Worm (Caenorhabditis elegans) whole organism, late embryonic: ENCODE results near the gene lin-56.

Experiments
- C08G9.2 ChIP-seq: sonication (generic microtip); optimal IDR thresholded peaks from 2 replicates; lab custom pipeline; 2016; ENCODE audit warnings: mild to moderate bottlenecking, missing genetic modification characterization, moderate library complexity, missing compliant biosample characterization
- ama-1 ChIP-seq: fragments of 150-350 bp; optimal IDR thresholded peaks from 2 replicates; lab custom pipeline; 2014
- ceh-14 ChIP-seq: sonication (generic microtip); optimal IDR thresholded peaks from 2 replicates; lab custom pipeline; 2016; ENCODE audit warnings: missing genotype, missing genetic modification characterization, missing compliant biosample characterization
- ceh-19 ChIP-seq: fragments of 200-800 bp; sonication (Bioruptor generic); optimal IDR thresholded peaks from 2 replicates; lab custom pipeline; 2018; ENCODE audit warnings: mild to moderate bottlenecking, missing genetic modification characterization, missing compliant biosample characterization
- ceh-31 ChIP-seq: sonication (generic microtip); optimal IDR thresholded peaks from 2 replicates; lab custom pipeline; 2016; ENCODE audit warnings: missing genetic modification characterization, missing compliant biosample characterization
- ceh-48 ChIP-seq: sonication (generic microtip); optimal IDR thresholded peaks from 2 replicates; lab custom pipeline; 2016; ENCODE audit warnings: missing genetic modification characterization, inconsistent platforms, missing compliant biosample characterization
- ceh-6 ChIP-seq: fragments of 200-800 bp; sonication (Bioruptor generic); optimal IDR thresholded peaks from 2 replicates; lab custom pipeline; 2018; ENCODE audit warnings: mild to moderate bottlenecking, missing genetic modification characterization, missing compliant biosample characterization
- ceh-9 ChIP-seq: sonication (generic microtip); optimal IDR thresholded peaks from 2 replicates; lab custom pipeline; 2016; ENCODE audit warnings: mild to moderate bottlenecking, missing genetic modification characterization, inconsistent platforms, missing compliant biosample characterization
- che-1 ChIP-seq: sonication (generic microtip); optimal IDR thresholded peaks from 2 replicates; lab custom pipeline; 2016; ENCODE audit warnings: mild to moderate bottlenecking, missing genetic modification characterization, missing compliant biosample characterization
- dmd-4 ChIP-seq: sonication (generic microtip); optimal IDR thresholded peaks from 2 replicates; lab custom pipeline; 2016; ENCODE audit warnings: borderline replicate concordance, missing genetic modification characterization, missing compliant biosample characterization
- dve-1 ChIP-seq: sonication (generic microtip); optimal IDR thresholded peaks from 2 replicates; lab custom pipeline; 2017; ENCODE audit warnings: antibody characterized with exemption, mild to moderate bottlenecking, missing genetic modification characterization, missing compliant biosample characterization
- ets-4 ChIP-seq: sonication (generic microtip); optimal IDR thresholded peaks from 2 replicates; lab custom pipeline; 2016; ENCODE audit warnings: missing genetic modification characterization, missing compliant biosample characterization
- eyg-1 ChIP-seq: sonication (generic microtip); optimal IDR thresholded peaks from 2 replicates; lab custom pipeline; 2016; ENCODE audit warnings: missing genotype, missing genetic modification characterization, missing compliant biosample characterization
- fax-1 ChIP-seq: sonication (generic microtip); optimal IDR thresholded peaks from 2 replicates; lab custom pipeline; 2016; ENCODE audit warnings: missing genotype, missing genetic modification characterization, missing compliant biosample characterization
- fkh-10 ChIP-seq: fragments of 150-350 bp; optimal IDR thresholded peaks from 2 replicates; lab custom pipeline; 2014; ENCODE audit warnings: missing biosample characterization, missing genetic modification reagents, missing genetic modification characterization
- hlh-15 ChIP-seq: sonication (generic microtip); optimal IDR thresholded peaks from 2 replicates; lab custom pipeline; 2016; ENCODE audit warnings: missing genetic modification characterization, missing compliant biosample characterization
- hlh-30 ChIP-seq: sonication (generic microtip); optimal IDR thresholded peaks from 2 replicates; lab custom pipeline; 2017; ENCODE audit warnings: antibody characterized with exemption, missing genetic modification characterization, missing compliant biosample characterization; ENCODE audit not compliant: insufficient read depth
- hlh-6 ChIP-seq: sonication (generic microtip); optimal IDR thresholded peaks from 2 replicates; lab custom pipeline; 2016; ENCODE audit warnings: missing genotype, missing genetic modification characterization, missing compliant biosample characterization
- hlh-8 ChIP-seq: sonication (generic microtip); optimal IDR thresholded peaks from 2 replicates; lab custom pipeline; 2016; ENCODE audit warnings: missing genotype, missing genetic modification characterization, missing compliant biosample characterization
- lim-6 ChIP-seq: sonication (generic microtip); optimal IDR thresholded peaks from 2 replicates; lab custom pipeline; 2016; ENCODE audit warnings: missing genetic modification characterization, missing compliant biosample characterization
- lin-11 ChIP-seq: fragments of 200-800 bp; sonication (Bioruptor generic); optimal IDR thresholded peaks from 2 replicates; lab custom pipeline; 2018; ENCODE audit warnings: mild to moderate bottlenecking, missing genetic modification characterization, missing compliant biosample characterization
- madf-2 ChIP-seq: sonication (generic microtip); optimal IDR thresholded peaks from 2 replicates; lab custom pipeline; 2017; ENCODE audit warnings: missing genetic modification characterization, missing compliant biosample characterization
- mec-3 ChIP-seq: sonication (generic microtip); optimal IDR thresholded peaks from 2 replicates; lab custom pipeline; 2016; ENCODE audit warnings: borderline replicate concordance, missing genetic modification characterization, missing compliant biosample characterization
- nfya-1 ChIP-seq: sonication (generic microtip); optimal IDR thresholded peaks from 2 replicates; lab custom pipeline; 2017; ENCODE audit warnings: missing genetic modification characterization, mild to moderate bottlenecking, missing compliant biosample characterization, antibody characterized with exemption, moderate library complexity
- odd-2 ChIP-seq: sonication (generic microtip); optimal IDR thresholded peaks from 2 replicates; lab custom pipeline; 2017; ENCODE audit warnings: antibody characterized with exemption, mild to moderate bottlenecking, missing genetic modification characterization, missing compliant biosample characterization
- pag-3 ChIP-seq: sonication (generic microtip); optimal IDR thresholded peaks from 2 replicates; lab custom pipeline; 2016; ENCODE audit warnings: missing compliant biosample characterization, missing genetic modification characterization, borderline replicate concordance
- pax-1 ChIP-seq: fragments of 150-350 bp; optimal IDR thresholded peaks from 2 replicates; lab custom pipeline; 2014; ENCODE audit warnings: missing biosample characterization, missing genetic modification characterization
- pha-4 ChIP-seq: fragments of 150-350 bp; optimal IDR thresholded peaks from 2 replicates; lab custom pipeline; 2018; ENCODE audit warnings: missing biosample characterization, missing genetic modification reagents, missing genetic modification characterization
- pqm-1 ChIP-seq: sonication (generic microtip); optimal IDR thresholded peaks from 2 replicates; lab custom pipeline; 2016; ENCODE audit warnings: missing genetic modification characterization, missing compliant biosample characterization
- pros-1 ChIP-seq: fragments of 150-350 bp; optimal IDR thresholded peaks from 2 replicates; lab custom pipeline; 2014; ENCODE audit warnings: missing biosample characterization, missing genetic modification reagents, missing genetic modification characterization
- rnt-1 ChIP-seq: sonication (generic microtip); optimal IDR thresholded peaks from 2 replicates; lab custom pipeline; 2016; ENCODE audit warnings: missing genetic modification characterization, missing compliant biosample characterization
- syd-9 ChIP-seq: sonication (generic microtip); optimal IDR thresholded peaks from 2 replicates; lab custom pipeline; 2016; ENCODE audit warnings: mild to moderate bottlenecking, missing genetic modification characterization, moderate library complexity, missing compliant biosample characterization
- unc-3 ChIP-seq, 2 experiments: fragments of 200-800 bp in 1 of 2; sonication (Bioruptor generic) in 1 of 2; sonication (generic microtip) in 1 of 2; conservative IDR thresholded peaks in 1 of 2; optimal IDR thresholded peaks in 1 of 2; 2 replicates each; pipeline versions ENCODE4 v1.3.6 to Lab custom; 2016 to 2022; ENCODE audit warnings: missing compliant biosample characterization in 2 of 2, missing genetic modification characterization in 2 of 2, missing genetic modification reagents in 1 of 2
- unc-55 ChIP-seq: sonication (generic microtip); optimal IDR thresholded peaks from 2 replicates; lab custom pipeline; 2017; ENCODE audit warnings: missing biosample characterization, missing genetic modification reagents, missing genetic modification characterization
- zip-5 ChIP-seq: sonication (generic microtip); optimal IDR thresholded peaks from 2 replicates; lab custom pipeline; 2016; ENCODE audit warnings: missing genetic modification characterization, missing compliant biosample characterization
- ztf-16 ChIP-seq: sonication (generic microtip); optimal IDR thresholded peaks from 2 replicates; lab custom pipeline; 2017; ENCODE audit warnings: missing genetic modification characterization, missing compliant biosample characterization

lin-56 gene

ce11 chrII:10471247-10471646 lies 21.4 kb downstream of the lin-56 start, which contains the start of gene ZK666.1:
Gene ZK666.1, minus strand, starts transcription at chrII:10471347.
- no peak for TF ChIP-seq madf-2 (tag; lab: Kevin White, UChicago)
- TF ChIP-seq pag-3 = no peak
- no peak for TF ChIP-seq lim-6 (tag; lab: Kevin White, UChicago)
- TF ChIP-seq, all 69 proteins: peak for 0

ce11 chrII:10471790-10472189 lies 22.0 kb downstream of the lin-56 start, which contains the start of gene ZK666.2:
Gene ZK666.2, minus strand, starts transcription at chrII:10471890.
- no peak for TF ChIP-seq ama-1 (lab: Kevin White, UChicago)
- no peak for TF ChIP-seq pha-4
- TF ChIP-seq dve-1 (tag; lab: Kevin White, UChicago) = no peak
- no peak for TF ChIP-seq ceh-31 (tag; lab: Kevin White, UChicago)
- TF ChIP-seq hlh-8 (tag; lab: Kevin White, UChicago) = no peak
- TF ChIP-seq hlh-15 (tag; lab: Kevin White, UChicago) = no peak
- no peak for TF ChIP-seq pag-3
- TF ChIP-seq ceh-14 (tag; lab: Kevin White, UChicago) = no peak
- no peak for TF ChIP-seq ceh-19 (GFP tag; lab: Kevin White, UChicago)
- TF ChIP-seq ets-4 (tag; lab: Kevin White, UChicago) = no peak
- TF ChIP-seq syd-9 (tag; lab: Kevin White, UChicago) = no peak
- TF ChIP-seq unc-55 = no peak
- no peak for TF ChIP-seq ztf-16 (tag; lab: Kevin White, UChicago)
- TF ChIP-seq lin-11 (tag; lab: Kevin White, UChicago) = no peak
- no peak for TF ChIP-seq pros-1 (tag; lab: Kevin White, UChicago)
- no peak for TF ChIP-seq fax-1 (tag; lab: Kevin White, UChicago)
- TF ChIP-seq ceh-6 (GFP tag; lab: Kevin White, UChicago) = no peak
- no peak for TF ChIP-seq pqm-1
- TF ChIP-seq che-1 (tag; lab: Kevin White, UChicago) = no peak

ce11 chrII:10476039-10476438 lies 26.2 kb downstream of the lin-56 start, which contains the start of gene clec-58:
Gene clec-58, minus strand, starts transcription at chrII:10476139.
- TF ChIP-seq C08G9.2 (tag; lab: Kevin White, UChicago) (no peak), ceh-31 (tag; lab: Kevin White, UChicago) (no peak), pag-3 (no peak)

DNA sequence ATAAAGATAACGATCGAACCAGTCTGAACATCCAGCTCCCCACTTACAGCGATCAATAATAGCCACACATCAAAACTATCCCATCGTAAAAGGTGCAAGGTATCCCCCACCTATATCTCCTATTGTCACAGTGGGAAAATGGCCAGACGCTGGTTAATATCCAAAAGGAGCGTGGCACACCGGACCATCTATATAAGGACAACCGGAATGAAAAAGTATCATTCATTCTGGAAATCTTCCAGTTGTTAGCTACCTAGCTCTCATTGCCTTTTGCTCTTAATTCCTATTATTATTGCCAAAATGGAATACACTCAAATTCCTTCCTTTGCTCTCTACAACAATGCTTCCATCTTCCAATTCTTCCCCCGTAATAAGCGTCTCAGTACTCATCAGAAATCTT lies 27.2 kb downstream of the lin-56 start, which contains the start of gene ZK666.4:
ZK666.4 (plus strand) TSS at position 301 of the 400 bp plus-strand sequence.
- no peak for TF ChIP-seq hlh-8 (tag; lab: Kevin White, UChicago)
- no peak for TF ChIP-seq nfya-1 (tag; lab: Kevin White, UChicago)
- TF ChIP-seq rnt-1 (tag; lab: Kevin White, UChicago) = no peak
- no peak for TF ChIP-seq pax-1
- TF ChIP-seq hlh-6 (tag; lab: Kevin White, UChicago) = no peak
- TF ChIP-seq mec-3 (tag; lab: Kevin White, UChicago) = no peak
- no peak for TF ChIP-seq fkh-10 (GFP tag; lab: Kevin White, UChicago)
- TF ChIP-seq ceh-48 (tag; lab: Kevin White, UChicago) = no peak
- TF ChIP-seq ets-4 (tag; lab: Kevin White, UChicago) = no peak
- no peak for TF ChIP-seq ceh-9 (tag; lab: Kevin White, UChicago)
- no peak for TF ChIP-seq dmd-4 (tag; lab: Kevin White, UChicago)
- no peak for TF ChIP-seq odd-2
- TF ChIP-seq unc-3 (GFP tag; conservative IDR thresholded peaks at IDR 0.05; lab: Robert Waterston, UW) = no peak
- TF ChIP-seq unc-3 (tag; optimal IDR thresholded peaks at IDR 0.05; lab: Kevin White, UChicago) = no peak
- no peak for TF ChIP-seq hlh-30 (tag; lab: Kevin White, UChicago)
- TF ChIP-seq eyg-1 (tag; lab: Kevin White, UChicago) = no peak
- no peak for TF ChIP-seq ztf-16 (tag; lab: Kevin White, UChicago)
- no peak for TF ChIP-seq zip-5 (tag; lab: Kevin White, UChicago)
